Worm (Caenorhabditis elegans) whole organism, L4 larva: ENCODE results near the gene Y26G10.5.

Experiments used
- ama-1 ChIP-seq: fragments of 150-350 bp; optimal IDR thresholded peaks from 2 replicates; lab custom pipeline; 2014; ENCODE audit warnings: inconsistent platforms, mixed read lengths
- ceh-20 ChIP-seq: fragments of 200-800 bp; sonication (Bioruptor generic); IDR thresholded peaks from 2 replicates; pipeline ENCODE4 v1.3.6; 2022; ENCODE audit warnings: missing genetic modification reagents, missing genetic modification characterization, missing compliant biosample characterization
- ceh-32 ChIP-seq: sonication (generic microtip); optimal IDR thresholded peaks from 2 replicates; lab custom pipeline; 2016; ENCODE audit warnings: mild to moderate bottlenecking, missing genetic modification characterization, missing compliant biosample characterization; ENCODE audit not compliant: poor library complexity
- lsy-2 ChIP-seq, 2 experiments: fragments of 150-350 bp in 1 of 2; sonication (generic microtip) in 1 of 2; optimal IDR thresholded peaks; 2 replicates each; lab custom pipeline; 2014 to 2017; ENCODE audit warnings: missing biosample characterization in 2 of 2, missing genetic modification characterization in 2 of 2
- nhr-102 ChIP-seq: sonication (generic microtip); optimal IDR thresholded peaks from 2 replicates; lab custom pipeline; 2016; ENCODE audit warnings: mild to moderate bottlenecking, missing genetic modification characterization, moderate library complexity, missing compliant biosample characterization
- nhr-25 ChIP-seq: sonication (generic microtip); optimal IDR thresholded peaks from 2 replicates; lab custom pipeline; 2017; ENCODE audit warnings: missing genetic modification characterization, mild to moderate bottlenecking, missing compliant biosample characterization, antibody characterized with exemption, moderate library complexity, borderline replicate concordance; ENCODE audit not compliant: insufficient read depth
- nhr-28 ChIP-seq: fragments of 150-350 bp; optimal IDR thresholded peaks from 2 replicates; lab custom pipeline; 2014; ENCODE audit warnings: missing biosample characterization, missing genetic modification characterization
- nhr-6 ChIP-seq: fragments of 150-350 bp; optimal IDR thresholded peaks from 2 replicates; lab custom pipeline; 2014; ENCODE audit warnings: missing biosample characterization, missing genetic modification characterization
- nhr-77 ChIP-seq: fragments of 150-350 bp; optimal IDR thresholded peaks from 2 replicates; lab custom pipeline; 2014; ENCODE audit warnings: missing biosample characterization, missing genetic modification characterization
- pha-4 ChIP-seq, 2 experiments: fragments of 150-350 bp in 1 of 2; fragments of 200-800 bp in 1 of 2; sonication (Bioruptor generic) in 1 of 2; IDR thresholded peaks in 1 of 2; optimal IDR thresholded peaks in 1 of 2; 2 replicates each; pipeline versions ENCODE4 v1.3.6 to Lab custom; 2014 to 2022; ENCODE audit warnings: missing genetic modification characterization in 2 of 2, missing genetic modification reagents in 2 of 2, missing biosample characterization in 1 of 2, missing compliant biosample characterization in 1 of 2
- skn-1 ChIP-seq: fragments of 150-350 bp; optimal IDR thresholded peaks from 2 replicates; lab custom pipeline; 2014; ENCODE audit warnings: missing biosample characterization, missing genetic modification characterization
- zip-2 ChIP-seq: fragments of 150-350 bp; optimal IDR thresholded peaks from 2 replicates; lab custom pipeline; 2014; ENCODE audit warnings: missing biosample characterization, missing genetic modification characterization
- ztf-11 ChIP-seq: fragments of 150-350 bp; optimal IDR thresholded peaks from 2 replicates; lab custom pipeline; 2014; ENCODE audit warnings: missing biosample characterization, missing genetic modification characterization

- TF ChIP-seq nhr-6 (tag; lab: Kevin White, UChicago) (no peak), ama-1 (lab: Kevin White, UChicago) (no peak), lsy-2 (tag; optimal IDR thresholded peaks at IDR 0.05; lab: Kevin White, UChicago) (no peak), ztf-11 (no peak), nhr-77 (tag; lab: Kevin White, UChicago) (no peak), zip-2 (tag; lab: Kevin White, UChicago) (no peak), pha-4 (GFP tag; IDR thresholded peaks at IDR 0.05; lab: Robert Waterston, UW) (no peak), pha-4 (tag; optimal IDR thresholded peaks at IDR 0.05; lab: Kevin White, UChicago) (no peak), skn-1 (no peak), ceh-20 (GFP tag; lab: Robert Waterston, UW) (no peak), ceh-32 (no peak), nhr-28 (tag; lab: Kevin White, UChicago) (no peak), nhr-102 (no peak), nhr-25 (tag; lab: Kevin White, UChicago) (no peak)
Observed at ce11 chrV:17706217-17706806, 5.7 kb upstream of the Y26G10.5 start.
